Fruit fly (Drosophila melanogaster): Measurements from ENCODE around the gene CheB93a.
A peak's percentile ranks its signal among the peaks of the same experiment; 100 is the strongest.

Gene CheB93a

dm6 chr3R:21365262-21365661 lies 42.0 kb upstream of the CheB93a start (continued):
- TF ChIP-seq sc (optimal IDR thresholded peaks at IDR 0.05), result no peak
- TF ChIP-seq sc (GFP tag; optimal IDR thresholded peaks at IDR 0.05), result peak; percentile 85
- peak; percentile 93 for TF ChIP-seq CG2116 (GFP tag; optimal IDR thresholded peaks at IDR 0.05)
- TF ChIP-seq CG1603 (tag; optimal IDR thresholded peaks at IDR 0.05), result peak; percentile 79
- peak; percentile 93 for TF ChIP-seq CG11085 (GFP tag; IDR thresholded peaks at IDR 0.05)
- TF ChIP-seq dati (GFP tag; IDR thresholded peaks at IDR 0.05), result peak; percentile 49; the same call in 1 of the 2 replicates
- peak; percentile 91 for TF ChIP-seq CG17359 (tag; optimal IDR thresholded peaks at IDR 0.05)
- TF ChIP-seq Eip74EF (GFP tag; optimal IDR thresholded peaks at IDR 0.05), result no peak
- peak; percentile 60 for TF ChIP-seq pzg (GFP tag; optimal IDR thresholded peaks at IDR 0.05)
- TF ChIP-seq CG4820 (GFP tag; optimal IDR thresholded peaks at IDR 0.05), result peak; percentile 93
- peak; percentile 95 for TF ChIP-seq CG6272 (GFP tag; IDR thresholded peaks at IDR 0.05)
- peak; percentile 94 for TF ChIP-seq sisA (GFP tag; IDR thresholded peaks at IDR 0.05)
- TF ChIP-seq bsh (GFP tag; optimal IDR thresholded peaks at IDR 0.05), result peak; percentile 86 to 90
- peak; percentile 98 for TF ChIP-seq CG9817 (tag; optimal IDR thresholded peaks at IDR 0.05)
- TF ChIP-seq H15 (GFP tag; IDR thresholded peaks at IDR 0.05), result peak; percentile 88
- peak; percentile 82 for TF ChIP-seq onecut (GFP tag; IDR thresholded peaks at IDR 0.05)
- TF ChIP-seq sna (GFP tag; IDR thresholded peaks at IDR 0.05; ENCODE audit: partially characterized antibody), result no peak
- no peak for TF ChIP-seq tap (tag; optimal IDR thresholded peaks at IDR 0.05)
- TF ChIP-seq Mrtf (GFP tag; IDR thresholded peaks at IDR 0.05), result peak; percentile 92
- TF ChIP-seq Usf (GFP tag; optimal IDR thresholded peaks at IDR 0.05), result peak; percentile 94
- no peak for TF ChIP-seq Trl (optimal IDR thresholded peaks at IDR 0.05)
- TF ChIP-seq Trl (GFP tag; optimal IDR thresholded peaks at IDR 0.05), result peak; percentile 91
- peak; percentile 99 for TF ChIP-seq row (GFP tag; IDR thresholded peaks at IDR 0.05)
- peak; percentile 89 for TF ChIP-seq CG11456 (GFP tag; IDR thresholded peaks at IDR 0.05)
- TF ChIP-seq Nf-YB (GFP tag; optimal IDR thresholded peaks at IDR 0.05), result peak; percentile 77
- TF ChIP-seq CG12391 (tag; optimal IDR thresholded peaks at IDR 0.05), result peak; percentile 96
- TF ChIP-seq jing (GFP tag; optimal IDR thresholded peaks at IDR 0.05), result peak; percentile 84
- TF ChIP-seq CG4360 (GFP tag; IDR thresholded peaks at IDR 0.05), result peak; percentile 57
- TF ChIP-seq CG11504 (tag; optimal IDR thresholded peaks at IDR 0.05), result peak; percentile 94
- TF ChIP-seq fd96Cb (tag; optimal IDR thresholded peaks at IDR 0.05), result peak; percentile 93
- peak; percentile 97 for TF ChIP-seq zfh2 (GFP tag; optimal IDR thresholded peaks at IDR 0.05)
- TF ChIP-seq Sox100B (GFP tag; optimal IDR thresholded peaks at IDR 0.05), result peak; percentile 94
- TF ChIP-seq CG4282 (GFP tag; optimal IDR thresholded peaks at IDR 0.05), result peak; percentile 76
- TF ChIP-seq caup (GFP tag; optimal IDR thresholded peaks at IDR 0.05; ENCODE audit: severe bottlenecking), result peak; percentile 92
- peak; percentile 91 for TF ChIP-seq CG11723 (GFP tag; optimal IDR thresholded peaks at IDR 0.05)
- peak; percentile 75 for TF ChIP-seq B-H1 (GFP tag; IDR thresholded peaks at IDR 0.05)
- TF ChIP-seq CG8765 (GFP tag; IDR thresholded peaks at IDR 0.05), result peak; percentile 79
- TF ChIP-seq Asciz (GFP tag; optimal IDR thresholded peaks at IDR 0.05), result no peak
- no peak for TF ChIP-seq CG13894 (tag; optimal IDR thresholded peaks at IDR 0.05)
- TF ChIP-seq her (GFP tag; optimal IDR thresholded peaks at IDR 0.05), result peak; percentile 83
- TF ChIP-seq Tbp (GFP tag; optimal IDR thresholded peaks at IDR 0.05), result no peak
- TF ChIP-seq CG10431 (GFP tag; optimal IDR thresholded peaks at IDR 0.05), result peak; percentile 86
- peak; percentile 89 for TF ChIP-seq gsb (GFP tag; IDR thresholded peaks at IDR 0.05)
- TF ChIP-seq p53 (GFP tag; optimal IDR thresholded peaks at IDR 0.05), result peak; percentile 75
- peak; percentile 82 for TF ChIP-seq CG3407 (GFP tag; optimal IDR thresholded peaks at IDR 0.05)
- TF ChIP-seq CG7839 (tag; optimal IDR thresholded peaks at IDR 0.05), result peak; percentile 97
- TF ChIP-seq CG6765 (GFP tag; optimal IDR thresholded peaks at IDR 0.05), result peak; percentile 82
- no peak for TF ChIP-seq crol (GFP tag; IDR thresholded peaks at IDR 0.05)
- TF ChIP-seq CG7556 (GFP tag; optimal IDR thresholded peaks at IDR 0.05), result peak; percentile 94
- TF ChIP-seq Lpt (GFP tag; optimal IDR thresholded peaks at IDR 0.05), result no peak
- TF ChIP-seq az2 (GFP tag; optimal IDR thresholded peaks at IDR 0.05), result peak; percentile 96
- peak; percentile 73 for TF ChIP-seq CG3163 (GFP tag; optimal IDR thresholded peaks at IDR 0.05)
